Worm (Caenorhabditis elegans): ENCODE data around the gene mop-25.2.

Gene mop-25.2

DNA sequence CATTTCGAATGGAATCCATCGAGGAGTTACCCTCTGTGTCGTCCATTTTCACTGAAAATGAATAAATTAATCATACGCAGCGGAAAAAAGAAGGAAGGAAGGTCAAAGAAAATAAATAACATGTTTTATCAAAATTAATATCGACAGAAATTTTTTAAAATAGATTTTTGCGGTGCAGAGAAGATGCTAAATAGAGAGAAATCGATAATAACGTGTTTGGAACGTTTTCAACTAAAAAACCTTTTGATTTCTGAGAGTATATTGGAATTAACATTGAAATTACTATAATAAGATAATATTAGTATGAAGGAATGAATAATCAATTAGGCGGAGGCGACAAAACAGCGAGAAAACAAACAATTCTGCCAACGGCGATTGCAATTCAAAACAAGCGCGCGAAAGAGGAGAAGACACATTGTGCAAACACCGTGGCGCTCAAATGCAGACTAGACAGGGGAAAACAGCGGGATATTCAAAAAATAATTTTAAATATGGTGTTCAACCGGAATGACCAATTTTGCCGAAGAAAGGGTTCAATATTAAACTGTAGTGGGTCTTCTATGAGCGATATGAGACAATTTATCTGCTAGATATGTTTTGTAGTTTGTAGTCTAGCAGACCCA, 13.0 kb upstream of the mop-25.2 start, which contains the start of gene wee-1.3 (continued):
- no peak for TF ChIP-seq ama-1 (optimal IDR thresholded peaks at IDR 0.05)
- TF ChIP-seq ama-1 (GFP tag; optimal IDR thresholded peaks at IDR 0.05) = no peak
- no peak for TF ChIP-seq snpc-1.1 (tag; optimal IDR thresholded peaks at IDR 0.05; ENCODE audit: insufficient read depth)
- peak; percentile 19 for TF ChIP-seq xnd-1 (tag; optimal IDR thresholded peaks at IDR 0.05)

- TF ChIP-seq ztf-22 (GFP tag; optimal IDR thresholded peaks at IDR 0.05) (no peak), egrh-3 (GFP tag; IDR thresholded peaks at IDR 0.05) (no peak), cebp-1 (GFP tag; IDR thresholded peaks at IDR 0.05) (no peak), cebp-1 (tag; optimal IDR thresholded peaks at IDR 0.05) (no peak), repo-1 (tag; optimal IDR thresholded peaks at IDR 0.05) (no peak), egl-18 (GFP tag; IDR thresholded peaks at IDR 0.05) (no peak), nhr-27 (tag; optimal IDR thresholded peaks at IDR 0.05) (no peak), K11D2.4 (GFP tag; IDR thresholded peaks at IDR 0.05) (no peak), madf-3 (GFP tag; IDR thresholded peaks at IDR 0.05) (no peak), him-1 (tag; optimal IDR thresholded peaks at IDR 0.05) (peak; percentile 32), athp-1 (tag; optimal IDR thresholded peaks at IDR 0.05) (peak; percentile 25), lin-26 (GFP tag; IDR thresholded peaks at IDR 0.05) (peak; percentile 74), let-526 (GFP tag; IDR thresholded peaks at IDR 0.05) (no peak), hrde-1 (tag; optimal IDR thresholded peaks at IDR 0.05; ENCODE audit: borderline replicate concordance) (no peak), Y56A3A.18 (GFP tag; IDR thresholded peaks at IDR 0.05) (no peak), nfya-1 (tag; optimal IDR thresholded peaks at IDR 0.05; ENCODE audit: borderline replicate concordance, insufficient read depth) (no peak), attf-5 (GFP tag; optimal IDR thresholded peaks at IDR 0.05) (peak; percentile 33), rcor-1 (GFP tag; IDR thresholded peaks at IDR 0.05) (no peak), nfyb-1 (GFP tag; IDR thresholded peaks at IDR 0.05) (no peak), ztf-28 (GFP tag; IDR thresholded peaks at IDR 0.05) (0 out of 2 replicates have a peak, but pooled peaks have one; percentile 25), attf-6 (GFP tag; IDR thresholded peaks at IDR 0.05) (no peak), nhr-120 (GFP tag; IDR thresholded peaks at IDR 0.05) (no peak), C06A6.2 (GFP tag; conservative IDR thresholded peaks at IDR 0.05) (no peak), die-1 (tag; optimal IDR thresholded peaks at IDR 0.05) (peak; percentile 58), F39B2.1 (GFP tag; IDR thresholded peaks at IDR 0.05) (no peak), dox-1 (GFP tag; IDR thresholded peaks at IDR 0.05) (no peak), madf-8 (GFP tag; conservative IDR thresholded peaks at IDR 0.05) (no peak), ceh-79 (tag; optimal IDR thresholded peaks at IDR 0.05) (no peak), lsy-27 (tag; optimal IDR thresholded peaks at IDR 0.05; ENCODE audit: borderline replicate concordance, insufficient read depth) (peak; percentile 44), zfh-2 (GFP tag; conservative IDR thresholded peaks at IDR 0.05) (no peak), B0261.1 (tag; optimal IDR thresholded peaks at IDR 0.05) (peak; percentile 70), hmg-20 (GFP tag; IDR thresholded peaks at IDR 0.05) (no peak), snpc-4 (GFP tag; optimal IDR thresholded peaks at IDR 0.05) (peak; percentile 7), snpc-4 (tag; optimal IDR thresholded peaks at IDR 0.05) (peak in 2 of 4 experiments; percentile 19 to 46), ccch-3 (GFP tag; optimal IDR thresholded peaks at IDR 0.05) (no peak), ekl-4 (GFP tag; IDR thresholded peaks at IDR 0.05) (0 out of 2 replicates have a peak, but pooled peaks have one; percentile 11), F52B5.7 (tag; optimal IDR thresholded peaks at IDR 0.05) (no peak), sptf-2 (GFP tag; optimal IDR thresholded peaks at IDR 0.05) (no peak), Y79H2A.3 (GFP tag; conservative IDR thresholded peaks at IDR 0.05) (no peak), nhr-90 (tag; optimal IDR thresholded peaks at IDR 0.05) (peak; percentile 35), F57A8.1 (GFP tag; optimal IDR thresholded peaks at IDR 0.05) (no peak), ztf-26 (tag; optimal IDR thresholded peaks at IDR 0.05) (no peak), K12H6.12 (tag; optimal IDR thresholded peaks at IDR 0.05) (no peak), ama-1 (optimal IDR thresholded peaks at IDR 0.05) (no peak), ama-1 (GFP tag; optimal IDR thresholded peaks at IDR 0.05) (no peak)
Measured at ce11 chrII:9713083-9713482, 9.6 kb upstream of the mop-25.2 start.
